Fruit fly (Drosophila melanogaster): Measurements from ENCODE around the gene iPLA2-VIA.

DNA sequence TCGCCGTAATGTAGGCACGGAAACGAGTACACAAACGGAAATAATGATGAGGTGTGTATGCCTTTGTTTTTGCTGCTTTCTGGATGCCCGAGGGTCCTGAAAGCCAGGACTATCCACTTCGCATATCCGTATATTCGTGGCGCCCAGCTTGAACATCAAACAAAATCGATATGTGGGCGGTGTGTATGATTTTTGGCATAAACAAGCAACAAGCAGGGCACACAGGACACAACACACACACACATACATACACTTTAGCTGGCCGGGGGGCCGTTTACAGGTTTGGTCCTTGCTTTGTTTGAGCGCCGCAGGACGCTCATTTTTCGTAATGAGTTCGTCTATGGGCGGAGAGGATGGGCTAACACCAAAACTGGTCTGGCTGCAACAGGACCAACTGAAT is 40.8 kb upstream of the iPLA2-VIA start:
- TF ChIP-seq Scr (GFP tag; IDR thresholded peaks at IDR 0.05; ENCODE audit: partially characterized antibody) (no peak), CG14965 (GFP tag; optimal IDR thresholded peaks at IDR 0.05; ENCODE audit: borderline replicate concordance) (no peak)

All from whole organism, embryonic.